Fruit fly (Drosophila melanogaster) whole organism, embryonic: Measurements from ENCODE around the gene AstA.

ENCODE experiments used
- CG13775 ChIP-seq: fragments of 200-800 bp; sonication (Bioruptor generic); optimal IDR thresholded peaks from 3 replicates; lab custom pipeline; 2017; ENCODE audit warnings: missing biosample characterization, mild to moderate bottlenecking, missing genetic modification characterization
- CG15011 ChIP-seq: fragments of 200-800 bp; sonication (Bioruptor generic); optimal IDR thresholded peaks from 3 replicates; lab custom pipeline; 2018; ENCODE audit warnings: missing biosample characterization, mild to moderate bottlenecking, missing genetic modification characterization
- CG17829 ChIP-seq: fragments of 200-800 bp; optimal IDR thresholded peaks from 2 replicates; lab custom pipeline; 2019; ENCODE audit warnings: missing biosample characterization, mild to moderate bottlenecking, missing genetic modification characterization, moderate library complexity
- CG4328 ChIP-seq: fragments of 200-800 bp; sonication (Bioruptor generic); optimal IDR thresholded peaks from 3 replicates; lab custom pipeline; 2017; ENCODE audit warnings: missing biosample characterization, missing genetic modification reagents, missing genetic modification characterization
- CG5180 ChIP-seq: fragments of 200-800 bp; sonication (Bioruptor generic); optimal IDR thresholded peaks from 3 replicates; lab custom pipeline; 2017; ENCODE audit warnings: missing biosample characterization, missing genetic modification characterization, mild to moderate bottlenecking, moderate library complexity, missing genetic modification reagents
- CG5953 ChIP-seq: fragments of 200-800 bp; sonication (Bioruptor generic); IDR thresholded peaks from 2 replicates; pipeline ENCODE4 v1.3.6; 2022; ENCODE audit warnings: missing biosample characterization, missing genetic modification characterization
- CG6765 ChIP-seq: fragments of 200-800 bp; sonication (Bioruptor generic); optimal IDR thresholded peaks from 3 replicates; lab custom pipeline; 2017; ENCODE audit warnings: missing biosample characterization, mild to moderate bottlenecking, missing genetic modification characterization
- CG6854 ChIP-seq: fragments of 200-800 bp; sonication (Bioruptor generic); optimal IDR thresholded peaks from 3 replicates; lab custom pipeline; 2017; ENCODE audit warnings: missing biosample characterization, mild to moderate bottlenecking, missing genetic modification characterization
- CG8359 ChIP-seq: fragments of 200-800 bp; sonication (Bioruptor generic); optimal IDR thresholded peaks from 2 replicates; lab custom pipeline; 2017; ENCODE audit warnings: missing biosample characterization, mild to moderate bottlenecking, missing genetic modification characterization, borderline replicate concordance
- CrebB ChIP-seq: fragments of 200-800 bp; sonication (Bioruptor generic); optimal IDR thresholded peaks from 3 replicates; lab custom pipeline; 2018; ENCODE audit warnings: missing biosample characterization, mild to moderate bottlenecking, missing genetic modification characterization
- Dek ChIP-seq: fragments of 200-800 bp; sonication (Bioruptor generic); optimal IDR thresholded peaks from 3 replicates; lab custom pipeline; 2019; ENCODE audit warnings: missing biosample characterization, mild to moderate bottlenecking, missing genetic modification characterization, moderate library complexity
- Dfd ChIP-seq, 2 experiments: fragments of >200 bp; optimal IDR thresholded peaks; 2 replicates each; lab custom pipeline; 2017; ENCODE audit warnings: missing biosample characterization in 2 of 2, missing genetic modification characterization in 2 of 2
- Dip2 ChIP-seq: fragments of 200-800 bp; sonication (Bioruptor generic); IDR thresholded peaks from 2 replicates; pipeline ENCODE4 v1.3.6; 2022; ENCODE audit warnings: missing biosample characterization, missing genetic modification characterization
- Doc3 ChIP-seq: fragments of 200-800 bp; sonication (Bioruptor generic); IDR thresholded peaks from 3 replicates; pipeline ENCODE4 v1.3.6; 2022; ENCODE audit warnings: missing biosample characterization, missing genetic modification characterization; ENCODE audit not compliant: partially characterized antibody
- Fer1 ChIP-seq: fragments of 200-800 bp; sonication (Bioruptor generic); optimal IDR thresholded peaks from 2 replicates; lab custom pipeline; 2017; ENCODE audit warnings: missing biosample characterization, mild to moderate bottlenecking, missing genetic modification characterization
- Fer3 ChIP-seq: fragments of 200-800 bp; sonication (Bioruptor generic); optimal IDR thresholded peaks from 2 replicates; lab custom pipeline; 2018; ENCODE audit warnings: missing biosample characterization, mild to moderate bottlenecking, missing genetic modification characterization, moderate library complexity
- H15 ChIP-seq: fragments of 200-800 bp; sonication (Bioruptor generic); IDR thresholded peaks from 3 replicates; pipeline ENCODE4 v1.3.6; 2022; ENCODE audit warnings: missing biosample characterization, missing genetic modification characterization
- HLH4C ChIP-seq: fragments of 200-800 bp; sonication (Bioruptor generic); IDR thresholded peaks from 3 replicates; pipeline ENCODE4 v1.3.6; 2022; ENCODE audit warnings: missing biosample characterization, missing genetic modification characterization; ENCODE audit not compliant: partially characterized antibody
- HmgZ ChIP-seq: fragments of 200-800 bp; sonication (Bioruptor generic); optimal IDR thresholded peaks from 2 replicates; lab custom pipeline; 2018; ENCODE audit warnings: missing biosample characterization, mild to moderate bottlenecking, missing genetic modification characterization
- Oaz ChIP-seq: fragments of 200-800 bp; sonication (Bioruptor generic); IDR thresholded peaks from 2 replicates; pipeline ENCODE4 v1.3.6; 2022; ENCODE audit warnings: missing biosample characterization, missing genetic modification characterization
- Trl ChIP-seq, 3 experiments: fragments of >200 bp in 2 of 3; fragments of 200-800 bp in 1 of 3; sonication (Bioruptor generic) in 1 of 3; optimal IDR thresholded peaks; 2 replicates in 1 of 3; 3 replicates in 2 of 3; lab custom pipeline; 2016 to 2017; ENCODE audit warnings: missing biosample characterization in 1 of 3, missing genetic modification characterization in 1 of 3
- ara ChIP-seq: fragments of 200-800 bp; sonication (Bioruptor generic); IDR thresholded peaks from 2 replicates; pipeline ENCODE4 v1.3.6; 2022; ENCODE audit warnings: missing biosample characterization, missing genetic modification characterization
- ato ChIP-seq: fragments of 200-800 bp; sonication (Bioruptor generic); IDR thresholded peaks from 2 replicates; pipeline ENCODE4 v1.3.6; 2022; ENCODE audit warnings: missing biosample characterization, missing genetic modification characterization; ENCODE audit not compliant: partially characterized antibody
- bcd ChIP-seq: fragments of 200-800 bp; sonication (Bioruptor generic); optimal IDR thresholded peaks from 2 replicates; lab custom pipeline; 2017; ENCODE audit warnings: missing biosample characterization, mild to moderate bottlenecking, missing genetic modification characterization
- bowl ChIP-seq: fragments of 200-800 bp; sonication (Bioruptor generic); IDR thresholded peaks from 2 replicates; pipeline ENCODE4 v1.3.6; 2022; ENCODE audit warnings: missing biosample characterization, missing genetic modification characterization
- cg ChIP-seq: fragments of 200-800 bp; sonication (Bioruptor generic); optimal IDR thresholded peaks from 3 replicates; lab custom pipeline; 2019; ENCODE audit warnings: missing biosample characterization, mild to moderate bottlenecking, missing genetic modification characterization, moderate library complexity
- crp ChIP-seq, 2 experiments: fragments of 200-800 bp; sonication (Bioruptor generic); optimal IDR thresholded peaks; 2 replicates in 1 of 2; 3 replicates in 1 of 2; lab custom pipeline; 2017; ENCODE audit warnings: missing biosample characterization in 2 of 2, missing genetic modification characterization in 2 of 2, mild to moderate bottlenecking in 1 of 2, moderate library complexity in 1 of 2
- dmrt11E ChIP-seq: fragments of 200-800 bp; sonication (Bioruptor generic); optimal IDR thresholded peaks from 3 replicates; lab custom pipeline; 2018; ENCODE audit warnings: missing biosample characterization, mild to moderate bottlenecking, missing genetic modification characterization, moderate library complexity
- ftz-f1 ChIP-seq: fragments of 200-800 bp; sonication (Bioruptor generic); optimal IDR thresholded peaks from 2 replicates; lab custom pipeline; 2016; ENCODE audit warnings: missing biosample characterization, missing genetic modification characterization
- gce ChIP-seq: fragments of 200-800 bp; sonication (Bioruptor generic); IDR thresholded peaks from 3 replicates; pipeline ENCODE4 v1.3.6; 2022; ENCODE audit warnings: missing biosample characterization, missing genetic modification characterization
- gro ChIP-seq: fragments of 200-800 bp; sonication (Bioruptor generic); optimal IDR thresholded peaks from 2 replicates; lab custom pipeline; 2016; ENCODE audit warnings: missing biosample characterization, missing genetic modification characterization
- gsb-n ChIP-seq: fragments of 200-800 bp; sonication (Bioruptor generic); optimal IDR thresholded peaks from 3 replicates; lab custom pipeline; 2018; ENCODE audit warnings: missing biosample characterization, mild to moderate bottlenecking, missing genetic modification characterization
- hkb ChIP-seq, 2 experiments: fragments of 200-800 bp in 1 of 2; fragments of >200 bp in 1 of 2; sonication (Bioruptor generic) in 1 of 2; IDR thresholded peaks in 1 of 2; optimal IDR thresholded peaks in 1 of 2; 2 replicates each; pipeline versions ENCODE4 v1.3.6 to Lab custom; 2017 to 2022; ENCODE audit warnings: missing biosample characterization in 1 of 2, missing genetic modification characterization in 1 of 2
- insv ChIP-seq, 2 experiments: fragments of 200-800 bp; sonication (Bioruptor generic); optimal IDR thresholded peaks; 3 replicates each; lab custom pipeline; 2016 to 2018; ENCODE audit warnings: missing biosample characterization in 2 of 2, missing genetic modification characterization in 2 of 2
- ken ChIP-seq: fragments of 200-800 bp; sonication (Bioruptor generic); IDR thresholded peaks from 3 replicates; pipeline ENCODE4 v1.3.6; 2022; ENCODE audit warnings: missing biosample characterization, missing genetic modification characterization
- knrl ChIP-seq: fragments of 200-800 bp; sonication (Bioruptor generic); IDR thresholded peaks from 3 replicates; pipeline ENCODE4 v1.3.6; 2022; ENCODE audit warnings: missing biosample characterization, missing genetic modification characterization; ENCODE audit not compliant: partially characterized antibody
- lbe ChIP-seq: fragments of 200-800 bp; sonication (Bioruptor generic); optimal IDR thresholded peaks from 2 replicates; lab custom pipeline; 2016; ENCODE audit warnings: missing biosample characterization, mild to moderate bottlenecking, missing genetic modification characterization
- nerfin-1 ChIP-seq: fragments of 200-800 bp; sonication (Bioruptor generic); optimal IDR thresholded peaks from 3 replicates; lab custom pipeline; 2019; ENCODE audit warnings: missing biosample characterization, mild to moderate bottlenecking, missing genetic modification characterization, moderate library complexity
- oc ChIP-seq: fragments of 200-800 bp; sonication (Bioruptor generic); optimal IDR thresholded peaks from 2 replicates; lab custom pipeline; 2018; ENCODE audit warnings: missing biosample characterization, mild to moderate bottlenecking, missing genetic modification characterization, moderate library complexity
- odd ChIP-seq: fragments of 200-800 bp; sonication (Bioruptor generic); optimal IDR thresholded peaks from 2 replicates; lab custom pipeline; 2017; ENCODE audit warnings: missing biosample characterization, mild to moderate bottlenecking, missing genetic modification characterization
- pho ChIP-seq: fragments of 200-800 bp; sonication (Bioruptor generic); optimal IDR thresholded peaks from 2 replicates; lab custom pipeline; 2016; ENCODE audit warnings: missing biosample characterization, missing genetic modification characterization
- pum ChIP-seq: fragments of 200-800 bp; sonication (Bioruptor generic); optimal IDR thresholded peaks from 2 replicates; lab custom pipeline; 2016; ENCODE audit warnings: missing biosample characterization, missing genetic modification characterization
- pzg ChIP-seq: fragments of 200-800 bp; sonication (Bioruptor generic); optimal IDR thresholded peaks from 3 replicates; lab custom pipeline; 2018; ENCODE audit warnings: missing biosample characterization, mild to moderate bottlenecking, missing genetic modification characterization, moderate library complexity
- rib ChIP-seq: fragments of 200-800 bp; sonication (Bioruptor generic); IDR thresholded peaks from 2 replicates; pipeline ENCODE4 v1.3.6; 2022; ENCODE audit warnings: missing biosample characterization, missing genetic modification characterization
- shn ChIP-seq: fragments of 200-800 bp; sonication (Bioruptor generic); optimal IDR thresholded peaks from 3 replicates; lab custom pipeline; 2016; ENCODE audit warnings: missing biosample characterization, missing genetic modification characterization
- sima ChIP-seq: fragments of 200-800 bp; sonication (Bioruptor generic); optimal IDR thresholded peaks from 2 replicates; lab custom pipeline; 2016; ENCODE audit warnings: missing biosample characterization, missing genetic modification characterization
- ssp ChIP-seq: fragments of 200-800 bp; sonication (Bioruptor generic); IDR thresholded peaks from 2 replicates; pipeline ENCODE4 v1.3.6; 2022; ENCODE audit warnings: missing biosample characterization, missing genetic modification characterization

AstA gene

DNA sequence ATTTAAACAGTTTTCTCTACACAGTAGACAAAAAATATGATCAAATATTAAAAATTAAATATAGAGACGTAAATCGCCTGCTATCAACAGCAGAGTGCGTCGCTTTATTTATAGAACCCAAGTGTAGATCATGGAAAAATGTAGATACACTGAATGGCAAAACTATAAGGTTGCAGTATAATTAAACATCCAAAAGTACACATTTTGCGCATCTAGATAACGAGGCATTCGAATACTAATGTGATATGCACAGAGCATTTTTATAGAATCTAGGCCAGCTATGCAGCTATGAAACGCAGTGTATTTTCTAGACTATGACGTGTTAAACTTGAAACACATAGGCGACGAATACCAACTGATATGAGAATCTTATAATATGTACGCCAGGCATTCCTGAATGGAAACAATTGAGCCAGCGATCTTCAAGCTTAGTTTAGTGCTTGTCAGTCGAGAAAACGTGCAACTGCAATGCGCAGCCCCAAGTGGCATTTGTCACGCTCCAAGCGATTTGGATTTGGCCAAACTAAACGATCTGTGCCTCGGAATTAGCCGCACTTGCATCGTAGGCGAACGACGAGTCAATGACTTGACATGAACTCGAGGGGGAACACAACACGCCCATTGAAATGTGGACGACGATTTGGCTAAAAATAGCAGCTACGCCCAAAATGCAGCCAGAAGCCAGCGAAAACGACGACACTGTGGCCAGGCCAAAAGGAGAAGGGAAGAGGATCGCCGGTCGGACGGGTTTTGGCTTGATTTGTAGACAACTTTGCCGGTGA, 46.2 kb upstream of the AstA start (continued):
- TF ChIP-seq nerfin-1 (peak; percentile 77), HLH4C (GFP tag; lab: Robert Waterston, UW) (no peak), Fer3 (tag; lab: Kevin White, UChicago) (peak; percentile 90), Oaz (peak; percentile 83), CG8359 (GFP tag; lab: Kevin White, UChicago) (no peak), pzg (GFP tag; lab: Kevin White, UChicago) (peak; percentile 17), crp (GFP tag; optimal IDR thresholded peaks at IDR 0.05; lab: Kevin White, UChicago) (peak in 1 of 2 experiments; percentile 39), CG5180 (GFP tag; lab: Kevin White, UChicago) (no peak), pho (GFP tag; lab: Kevin White, UChicago) (peak; percentile 76), ara (GFP tag; lab: Robert Waterston, UW) (peak; percentile 78), odd (GFP tag; lab: Kevin White, UChicago) (peak; percentile 81), hkb (optimal IDR thresholded peaks at IDR 0.05; lab: Kevin White, UChicago) (no peak), hkb (GFP tag; IDR thresholded peaks at IDR 0.05; lab: Robert Waterston, UW) (peak; percentile 92), Dek (tag; lab: Kevin White, UChicago) (peak; percentile 87), sima (GFP tag; lab: Kevin White, UChicago) (peak; percentile 71), CG4328 (peak; percentile 69), CG5953 (peak; percentile 91), H15 (GFP tag; lab: Robert Waterston, UW) (peak; percentile 86), bowl (GFP tag; lab: Robert Waterston, UW) (peak; percentile 65; the same call in 1 of the 2 replicates), ato (GFP tag; lab: Robert Waterston, UW) (no peak), Dfd (GFP tag; optimal IDR thresholded peaks at IDR 0.05; lab: Kevin White, UChicago) (no peak), shn (GFP tag; lab: Kevin White, UChicago) (peak; percentile 77), gro (GFP tag; lab: Kevin White, UChicago) (peak; percentile 91), CG6765 (GFP tag; lab: Kevin White, UChicago) (peak; percentile 77), gce (GFP tag; lab: Robert Waterston, UW) (peak; percentile 75; the same call in 1 of the 3 replicates), pum (peak; percentile 67), cg (GFP tag; lab: Kevin White, UChicago) (no peak), ftz-f1 (GFP tag; lab: Kevin White, UChicago) (peak; percentile 40), rib (GFP tag; lab: Robert Waterston, UW) (peak; percentile 83), CG6854 (GFP tag; lab: Kevin White, UChicago) (peak; percentile 77), bcd (GFP tag; lab: Kevin White, UChicago) (peak; percentile 82), dmrt11E (tag; lab: Kevin White, UChicago) (peak; percentile 40), gsb-n (tag; lab: Kevin White, UChicago) (peak; percentile 65), Fer1 (GFP tag; lab: Kevin White, UChicago) (peak; percentile 88), CG13775 (peak; percentile 75), lbe (peak; percentile 76), Trl (optimal IDR thresholded peaks at IDR 0.05; lab: Kevin White, UChicago) (no peak), Trl (GFP tag; optimal IDR thresholded peaks at IDR 0.05; lab: Kevin White, UChicago) (peak; percentile 74), knrl (no peak), oc (peak; percentile 89), ken (GFP tag; lab: Robert Waterston, UW) (peak; percentile 89), CG17829 (tag; lab: Kevin White, UChicago) (peak; percentile 74), insv (GFP tag; optimal IDR thresholded peaks at IDR 0.05; lab: Kevin White, UChicago) (no peak), CrebB (peak; percentile 87), Doc3 (no peak), CG15011 (peak; percentile 78), Dip2 (GFP tag; lab: Robert Waterston, UW) (peak; percentile 47; the same call in 1 of the 2 replicates), ssp (GFP tag; lab: Robert Waterston, UW) (peak; percentile 70), HmgZ (tag; lab: Kevin White, UChicago) (peak; percentile 93)
